Worm (Caenorhabditis elegans) whole organism, L4 larva: Measurements from ENCODE around the gene T24E12.2.
A peak's percentile ranks its signal among the peaks of the same experiment; 100 is the strongest.

ENCODE experiments used
- F26F4.8 ChIP-seq: fragments of 200-800 bp; sonication (Bioruptor generic); conservative IDR thresholded peaks from 2 replicates; pipeline ENCODE4 v1.3.6; 2022; ENCODE audit warnings: missing genetic modification characterization, missing compliant biosample characterization
- F37D6.2 ChIP-seq: sonication (generic microtip); optimal IDR thresholded peaks from 2 replicates; lab custom pipeline; 2016; ENCODE audit warnings: mild to moderate bottlenecking, missing genetic modification characterization, missing compliant biosample characterization
- F44E2.7 ChIP-seq: fragments of 200-800 bp; sonication (Bioruptor generic); IDR thresholded peaks from 2 replicates; pipeline ENCODE4 v2.1.2; 2022; ENCODE audit warnings: missing genetic modification characterization, missing compliant biosample characterization
- F49E8.2 ChIP-seq: sonication (generic microtip); optimal IDR thresholded peaks from 2 replicates; lab custom pipeline; 2016; ENCODE audit warnings: missing compliant biosample characterization, mild to moderate bottlenecking, missing genetic modification characterization, borderline replicate concordance
- T26A8.4 ChIP-seq: fragments of 200-800 bp; sonication (Bioruptor generic); IDR thresholded peaks from 2 replicates; pipeline ENCODE4 v1.3.6; 2022; ENCODE audit warnings: missing genetic modification characterization, missing compliant biosample characterization
- ZK337.2 ChIP-seq: fragments of 200-800 bp; sonication (Bioruptor generic); IDR thresholded peaks from 2 replicates; pipeline ENCODE4 v1.3.6; 2022; ENCODE audit warnings: missing genetic modification reagents, missing genetic modification characterization, missing compliant biosample characterization
- ceh-20 ChIP-seq: fragments of 200-800 bp; sonication (Bioruptor generic); IDR thresholded peaks from 2 replicates; pipeline ENCODE4 v1.3.6; 2022; ENCODE audit warnings: missing genetic modification reagents, missing genetic modification characterization, missing compliant biosample characterization
- ceh-28 ChIP-seq: fragments of 150-350 bp; optimal IDR thresholded peaks from 2 replicates; lab custom pipeline; 2014; ENCODE audit warnings: missing biosample characterization, missing genetic modification reagents, missing genetic modification characterization
- ceh-82 ChIP-seq: sonication (generic microtip); optimal IDR thresholded peaks from 2 replicates; lab custom pipeline; 2017; ENCODE audit warnings: missing biosample characterization, missing genetic modification characterization
- daf-12 ChIP-seq: fragments of 150-350 bp; optimal IDR thresholded peaks from 2 replicates; lab custom pipeline; 2014; ENCODE audit warnings: missing biosample characterization, missing genetic modification reagents, missing genetic modification characterization
- daf-16 ChIP-seq, 3 experiments: sonication (generic microtip); optimal IDR thresholded peaks; 2 replicates each; lab custom pipeline; 2016 to 2017; ENCODE audit warnings: missing genetic modification characterization in 3 of 3, missing genetic modification reagents in 3 of 3, mild to moderate bottlenecking in 2 of 3, missing compliant biosample characterization in 2 of 3, missing biosample characterization in 1 of 3, moderate library complexity in 1 of 3
- daf-8 ChIP-seq: fragments of 200-800 bp; sonication (Bioruptor generic); IDR thresholded peaks from 2 replicates; pipeline ENCODE4 v1.3.6; 2022; ENCODE audit warnings: missing genetic modification characterization, missing compliant biosample characterization
- dmd-6 ChIP-seq: fragments of 200-800 bp; sonication (Bioruptor generic); IDR thresholded peaks from 2 replicates; pipeline ENCODE4 v1.3.6; 2022; ENCODE audit warnings: missing genetic modification reagents, missing genetic modification characterization, missing compliant biosample characterization
- duxl-1 ChIP-seq: sonication (generic microtip); optimal IDR thresholded peaks from 2 replicates; lab custom pipeline; 2016; ENCODE audit warnings: mild to moderate bottlenecking, missing genetic modification characterization, moderate library complexity, missing compliant biosample characterization; ENCODE audit not compliant: poor library complexity
- dve-1 ChIP-seq: sonication (generic microtip); optimal IDR thresholded peaks from 2 replicates; lab custom pipeline; 2017; ENCODE audit warnings: antibody characterized with exemption, mild to moderate bottlenecking, missing genetic modification characterization, missing compliant biosample characterization; ENCODE audit not compliant: insufficient read depth
- hlh-11 ChIP-seq: fragments of 200-800 bp; sonication (Bioruptor generic); optimal IDR thresholded peaks from 2 replicates; lab custom pipeline; 2018; ENCODE audit warnings: mild to moderate bottlenecking, missing genetic modification characterization, missing compliant biosample characterization
- jun-1 ChIP-seq: fragments of 150-350 bp; optimal IDR thresholded peaks from 2 replicates; lab custom pipeline; 2014; ENCODE audit warnings: missing biosample characterization, missing genetic modification reagents, missing genetic modification characterization
- lir-3 ChIP-seq: sonication (generic microtip); optimal IDR thresholded peaks from 2 replicates; lab custom pipeline; 2016; ENCODE audit warnings: mild to moderate bottlenecking, missing genetic modification characterization, missing compliant biosample characterization
- madf-9 ChIP-seq: fragments of 200-800 bp; sonication (Bioruptor generic); conservative IDR thresholded peaks from 2 replicates; pipeline ENCODE4 v1.3.6; 2022; ENCODE audit warnings: missing genetic modification reagents, missing genetic modification characterization, missing compliant biosample characterization
- mdt-29 ChIP-seq: fragments of 200-800 bp; sonication (Bioruptor generic); IDR thresholded peaks from 2 replicates; pipeline ENCODE4 v1.3.6; 2022; ENCODE audit warnings: missing genetic modification reagents, missing genetic modification characterization, missing compliant biosample characterization
- mep-1 ChIP-seq: fragments of 150-350 bp; sonication (generic microtip); optimal IDR thresholded peaks from 3 replicates; lab custom pipeline; 2014; ENCODE audit warnings: missing biosample characterization, missing genetic modification characterization
- mes-2 ChIP-seq: sonication (generic microtip); optimal IDR thresholded peaks from 2 replicates; lab custom pipeline; 2016; ENCODE audit warnings: missing genotype, mild to moderate bottlenecking, missing genetic modification characterization, missing compliant biosample characterization; ENCODE audit not compliant: poor library complexity, severe bottlenecking
- mxl-3 ChIP-seq: fragments of 200-800 bp; sonication (Bioruptor generic); optimal IDR thresholded peaks from 2 replicates; lab custom pipeline; 2018; ENCODE audit warnings: mild to moderate bottlenecking, missing genetic modification characterization, missing compliant biosample characterization
- nhr-10 ChIP-seq: fragments of 150-350 bp; optimal IDR thresholded peaks from 2 replicates; lab custom pipeline; 2014; ENCODE audit warnings: missing biosample characterization, missing genetic modification characterization
- nhr-102 ChIP-seq: sonication (generic microtip); optimal IDR thresholded peaks from 2 replicates; lab custom pipeline; 2016; ENCODE audit warnings: mild to moderate bottlenecking, missing genetic modification characterization, moderate library complexity, missing compliant biosample characterization
- nhr-111 ChIP-seq: fragments of 200-800 bp; sonication (Bioruptor generic); optimal IDR thresholded peaks from 2 replicates; lab custom pipeline; 2018; ENCODE audit warnings: mild to moderate bottlenecking, missing genetic modification characterization, missing compliant biosample characterization
- nhr-25 ChIP-seq: sonication (generic microtip); optimal IDR thresholded peaks from 2 replicates; lab custom pipeline; 2017; ENCODE audit warnings: missing genetic modification characterization, mild to moderate bottlenecking, missing compliant biosample characterization, antibody characterized with exemption, moderate library complexity, borderline replicate concordance; ENCODE audit not compliant: insufficient read depth
- nhr-28 ChIP-seq: fragments of 150-350 bp; optimal IDR thresholded peaks from 2 replicates; lab custom pipeline; 2014; ENCODE audit warnings: missing biosample characterization, missing genetic modification characterization
- nhr-41 ChIP-seq: fragments of 200-800 bp; sonication (Bioruptor generic); IDR thresholded peaks from 2 replicates; pipeline ENCODE4 v1.3.6; 2022; ENCODE audit warnings: missing genetic modification reagents, missing genetic modification characterization, missing compliant biosample characterization
- nhr-42 ChIP-seq: fragments of 200-800 bp; sonication (Bioruptor generic); IDR thresholded peaks from 2 replicates; pipeline ENCODE4 v1.3.6; 2022; ENCODE audit warnings: missing genetic modification characterization, missing compliant biosample characterization
- nhr-6 ChIP-seq: fragments of 150-350 bp; optimal IDR thresholded peaks from 2 replicates; lab custom pipeline; 2014; ENCODE audit warnings: missing biosample characterization, missing genetic modification characterization
- nhr-77 ChIP-seq: fragments of 150-350 bp; optimal IDR thresholded peaks from 2 replicates; lab custom pipeline; 2014; ENCODE audit warnings: missing biosample characterization, missing genetic modification characterization
- pha-4 ChIP-seq, 2 experiments: fragments of 150-350 bp in 1 of 2; fragments of 200-800 bp in 1 of 2; sonication (Bioruptor generic) in 1 of 2; IDR thresholded peaks in 1 of 2; optimal IDR thresholded peaks in 1 of 2; 2 replicates each; pipeline versions ENCODE4 v1.3.6 to Lab custom; 2014 to 2022; ENCODE audit warnings: missing genetic modification characterization in 2 of 2, missing genetic modification reagents in 2 of 2, missing biosample characterization in 1 of 2, missing compliant biosample characterization in 1 of 2
- sdz-12 ChIP-seq: fragments of 200-800 bp; sonication (Bioruptor generic); optimal IDR thresholded peaks from 2 replicates; lab custom pipeline; 2018; ENCODE audit warnings: mild to moderate bottlenecking, missing genetic modification characterization, missing compliant biosample characterization
- skn-1 ChIP-seq: fragments of 150-350 bp; optimal IDR thresholded peaks from 2 replicates; lab custom pipeline; 2014; ENCODE audit warnings: missing biosample characterization, missing genetic modification characterization
- snpc-4 ChIP-seq: fragments of 150-350 bp; optimal IDR thresholded peaks from 2 replicates; lab custom pipeline; 2014; ENCODE audit warnings: missing biosample characterization, missing genetic modification characterization
- spr-1 ChIP-seq: sonication (generic microtip); optimal IDR thresholded peaks from 2 replicates; lab custom pipeline; 2016; ENCODE audit warnings: mild to moderate bottlenecking, missing genetic modification characterization, missing compliant biosample characterization
- tra-1 ChIP-seq: fragments of 200-800 bp; sonication (Bioruptor generic); IDR thresholded peaks from 2 replicates; pipeline ENCODE4 v1.3.6; 2022; ENCODE audit warnings: missing genetic modification reagents, missing genetic modification characterization, missing compliant biosample characterization
- zip-2 ChIP-seq: fragments of 150-350 bp; optimal IDR thresholded peaks from 2 replicates; lab custom pipeline; 2014; ENCODE audit warnings: missing biosample characterization, missing genetic modification characterization
- ztf-7 ChIP-seq: fragments of 150-350 bp; optimal IDR thresholded peaks from 2 replicates; lab custom pipeline; 2014; ENCODE audit warnings: missing biosample characterization, missing genetic modification characterization

T24E12.2 gene

ce11 chrII:3782309-3783000 is at the start of gene T24E12.2:
Gene T24E12.2 (plus strand): TSS chrII:3782950.
- TF ChIP-seq nhr-41 (GFP tag; lab: Robert Waterston, UW) (no peak), ceh-82 (tag; lab: Kevin White, UChicago) (no peak), hlh-11 (tag; lab: Kevin White, UChicago) (no peak), T26A8.4 (GFP tag; lab: Robert Waterston, UW) (no peak), lir-3 (no peak), tra-1 (GFP tag; lab: Robert Waterston, UW) (no peak), nhr-111 (GFP tag; lab: Kevin White, UChicago) (no peak), nhr-28 (tag; lab: Kevin White, UChicago) (no peak)

ce11 chrII:3736893-3737375 is 45.8 kb upstream of the T24E12.2 start, which contains the start of gene F12E12.6:
Gene F12E12.6 (minus strand): TSS chrII:3736943.
- TF ChIP-seq snpc-4 (tag; lab: Kevin White, UChicago) (no peak), duxl-1 (tag; lab: Kevin White, UChicago) (no peak), F26F4.8 (no peak), dve-1 (tag; lab: Kevin White, UChicago) (no peak), F44E2.7 (no peak), mxl-3 (GFP tag; lab: Kevin White, UChicago) (no peak), skn-1 (tag; lab: Kevin White, UChicago) (no peak), mes-2 (tag; lab: Kevin White, UChicago) (no peak)

ce11 chrII:3739647-3740046 is 43.1 kb upstream of the T24E12.2 start, which contains the start of gene F12E12.2:
Gene F12E12.2 (plus strand): TSS chrII:3739947.
- TF ChIP-seq madf-9 (GFP tag; lab: Robert Waterston, UW), result no peak
- no peak for TF ChIP-seq ceh-28 (tag; lab: Kevin White, UChicago)
- TF ChIP-seq F37D6.2 (tag; lab: Kevin White, UChicago), result no peak

- TF ChIP-seq daf-8, result no peak
Measured at ce11 chrII:3741584-3741983, 41.2 kb upstream of the T24E12.2 start, which contains the start of gene F12E12.1. Gene F12E12.1 (plus strand): TSS chrII:3741884.

ce11 chrII:3743684-3744200 is 39.0 kb upstream of the T24E12.2 start, which contains the start of gene nta-1:
Gene nta-1 (minus strand): TSS chrII:3743814.
- TF ChIP-seq nhr-42 (GFP tag; lab: Robert Waterston, UW) (no peak), pha-4 (GFP tag; IDR thresholded peaks at IDR 0.05; lab: Robert Waterston, UW) (no peak), pha-4 (tag; optimal IDR thresholded peaks at IDR 0.05; lab: Kevin White, UChicago) (no peak), nhr-6 (tag; lab: Kevin White, UChicago) (no peak), spr-1 (no peak), dve-1 (tag; lab: Kevin White, UChicago) (no peak), nhr-25 (tag; lab: Kevin White, UChicago) (no peak), duxl-1 (tag; lab: Kevin White, UChicago) (peak; percentile 76), ceh-20 (no peak), ceh-82 (tag; lab: Kevin White, UChicago) (no peak), daf-12 (no peak), nhr-77 (peak; percentile 13), ceh-28 (tag; lab: Kevin White, UChicago) (no peak), zip-2 (tag; lab: Kevin White, UChicago) (no peak), mdt-29 (no peak), nhr-102 (tag; lab: Kevin White, UChicago) (peak; percentile 74), mep-1 (tag; lab: Kevin White, UChicago) (no peak), sdz-12 (GFP tag; lab: Kevin White, UChicago) (no peak), dmd-6 (peak; percentile 58), jun-1 (tag; lab: Kevin White, UChicago) (no peak), nhr-10 (tag; lab: Kevin White, UChicago) (no peak), ZK337.2 (GFP tag; lab: Robert Waterston, UW) (no peak), daf-16 (GFP tag; optimal IDR thresholded peaks at IDR 0.05; lab: Kevin White, UChicago) (no peak), daf-16 (tag; optimal IDR thresholded peaks at IDR 0.05; lab: Kevin White, UChicago) (peak; percentile 64), F49E8.2 (tag; lab: Kevin White, UChicago) (no peak), ztf-7 (tag; lab: Kevin White, UChicago) (no peak)
